Worm (Caenorhabditis elegans): ENCODE data around the gene K12H6.9.

The K12H6.9 gene

DNA sequence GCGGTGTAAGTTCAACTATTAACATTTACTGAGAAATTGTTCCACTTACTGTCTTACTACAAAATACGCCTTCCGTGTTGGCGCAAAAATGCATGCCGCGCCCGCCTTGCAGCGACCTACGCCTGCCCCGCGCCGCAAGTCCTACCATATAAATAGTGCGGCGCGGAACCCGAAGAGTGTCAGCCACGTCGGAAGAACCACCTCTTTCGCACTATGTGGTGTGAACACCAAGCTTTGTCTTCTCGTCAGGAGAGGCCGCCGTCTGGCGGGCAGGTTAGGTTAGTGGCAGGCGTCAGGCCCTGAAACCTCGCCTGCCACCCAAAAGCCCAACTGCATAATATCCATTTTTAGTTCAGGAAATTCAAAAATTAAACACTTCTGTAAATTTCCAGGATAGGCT is 41.2 kb downstream of the K12H6.9 start:
- TF ChIP-seq Y53G8AR.9 (GFP tag; conservative IDR thresholded peaks at IDR 0.05): no peak
- no peak for TF ChIP-seq athp-1 (tag; optimal IDR thresholded peaks at IDR 0.05)
- no peak for TF ChIP-seq lin-35 (GFP tag; optimal IDR thresholded peaks at IDR 0.05)
- no peak for TF ChIP-seq K11D2.4 (GFP tag; IDR thresholded peaks at IDR 0.05)
- TF ChIP-seq nhr-120 (GFP tag; IDR thresholded peaks at IDR 0.05): 0 out of 2 replicates have a peak, but pooled peaks have one; percentile 28
- TF ChIP-seq cebp-2 (GFP tag; IDR thresholded peaks at IDR 0.05): no peak
- TF ChIP-seq zfh-2 (GFP tag; conservative IDR thresholded peaks at IDR 0.05): peak; percentile 55; the same call in 1 of the 2 replicates

- no peak for TF ChIP-seq fkh-3 (tag; optimal IDR thresholded peaks at IDR 0.05)
- no peak for TF ChIP-seq nhr-80 (tag; optimal IDR thresholded peaks at IDR 0.05)
- TF ChIP-seq ztf-3 (GFP tag; optimal IDR thresholded peaks at IDR 0.05): no peak
- no peak for TF ChIP-seq akir-1 (GFP tag; optimal IDR thresholded peaks at IDR 0.05)
- TF ChIP-seq unc-130 (GFP tag; optimal IDR thresholded peaks at IDR 0.05): no peak
- no peak for TF ChIP-seq F10E7.11 (tag; optimal IDR thresholded peaks at IDR 0.05)
Measured at ce11 chrII:2866541-2867124, 42.4 kb downstream of the K12H6.9 start, which contains the start of the genes Y110A2AL.9 and Y110A2AL.3. Y110A2AL.9 (minus strand) TSS chrII:2866641. Y110A2AL.3 (plus strand) TSS chrII:2867074.

DNA sequence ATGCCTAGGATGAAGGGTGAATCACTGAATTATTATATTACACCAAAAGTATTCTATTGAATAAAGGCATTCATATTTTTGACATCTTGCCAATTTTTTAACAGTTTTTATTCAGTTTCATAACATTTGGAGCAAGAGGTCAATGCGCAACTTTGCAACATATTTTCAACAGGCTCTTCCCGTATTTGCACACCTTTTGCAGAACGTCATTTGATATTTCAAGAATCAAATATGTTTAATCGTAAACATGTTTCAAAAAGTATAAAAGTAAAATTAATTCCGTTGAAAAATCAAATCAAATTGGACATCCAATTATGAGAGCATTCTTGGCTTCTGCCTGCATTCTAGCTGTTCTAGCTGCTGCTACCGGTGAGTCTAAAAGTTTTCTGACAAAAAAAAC is 43.5 kb downstream of the K12H6.9 start, which contains the start of gene Y110A2AL.2:
Gene Y110A2AL.2, plus strand, starts transcription at position 301 of the 400 bp plus-strand sequence.
- TF ChIP-seq F22D6.2 (tag; optimal IDR thresholded peaks at IDR 0.05) (no peak), akir-1 (GFP tag; optimal IDR thresholded peaks at IDR 0.05) (no peak), mcd-1 (GFP tag; IDR thresholded peaks at IDR 0.05) (no peak), mel-28 (tag; optimal IDR thresholded peaks at IDR 0.05; ENCODE audit: borderline replicate concordance) (no peak), nhr-80 (tag; optimal IDR thresholded peaks at IDR 0.05) (no peak), nfya-1 (tag; optimal IDR thresholded peaks at IDR 0.05; ENCODE audit: borderline replicate concordance, insufficient read depth) (no peak), madf-8 (GFP tag; conservative IDR thresholded peaks at IDR 0.05) (no peak), tbx-9 (tag; optimal IDR thresholded peaks at IDR 0.05; ENCODE audit: borderline replicate concordance) (no peak), mes-4 (tag; optimal IDR thresholded peaks at IDR 0.05) (no peak), F33H1.4 (GFP tag; IDR thresholded peaks at IDR 0.05) (no peak), repo-1 (tag; optimal IDR thresholded peaks at IDR 0.05) (no peak), lsy-27 (tag; optimal IDR thresholded peaks at IDR 0.05; ENCODE audit: borderline replicate concordance, insufficient read depth) (no peak), nfyb-1 (GFP tag; IDR thresholded peaks at IDR 0.05) (no peak), ztf-18 (tag; optimal IDR thresholded peaks at IDR 0.05) (no peak), tbp1 (GFP tag; optimal IDR thresholded peaks at IDR 0.05) (no peak), egl-44 (GFP tag; IDR thresholded peaks at IDR 0.05) (no peak), F37B4.10 (GFP tag; IDR thresholded peaks at IDR 0.05) (no peak), ceh-40 (GFP tag; IDR thresholded peaks at IDR 0.05) (no peak), attf-5 (GFP tag; optimal IDR thresholded peaks at IDR 0.05) (no peak), B0035.1 (tag; optimal IDR thresholded peaks at IDR 0.05) (no peak)

DNA sequence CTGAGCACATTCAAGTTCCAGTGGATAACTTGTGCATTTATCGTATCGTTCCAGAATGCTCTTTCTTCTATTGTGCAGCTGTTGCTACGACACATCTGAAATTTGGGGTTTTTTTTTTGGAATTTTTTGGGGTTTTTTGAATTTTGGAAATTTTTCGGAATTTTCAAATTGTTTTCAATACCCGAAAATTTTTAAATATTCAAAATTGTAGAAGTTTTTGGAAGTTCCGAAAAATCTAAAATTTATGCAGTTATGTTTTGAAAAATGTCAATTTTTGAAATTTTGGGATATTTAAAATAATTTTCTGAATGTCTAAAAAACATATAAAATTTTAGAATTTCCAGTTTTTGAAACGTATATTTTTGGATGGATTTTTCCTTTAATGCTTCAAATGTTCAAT is 47.6 kb downstream of the K12H6.9 start, which contains the start of gene Y110A2AL.10:
Gene Y110A2AL.10, minus strand, starts transcription at position 101 of the 400 bp plus-strand sequence.
- TF ChIP-seq F57A8.1 (GFP tag; optimal IDR thresholded peaks at IDR 0.05): no peak
- no peak for TF ChIP-seq attf-3 (GFP tag; conservative IDR thresholded peaks at IDR 0.05)
- no peak for TF ChIP-seq nfya-2 (GFP tag; IDR thresholded peaks at IDR 0.05)
- TF ChIP-seq ztf-3 (GFP tag; optimal IDR thresholded peaks at IDR 0.05): no peak
- TF ChIP-seq hmg-1.2 (GFP tag; IDR thresholded peaks at IDR 0.05): no peak
- TF ChIP-seq madf-8 (GFP tag; conservative IDR thresholded peaks at IDR 0.05): no peak
- no peak for TF ChIP-seq hrde-1 (tag; optimal IDR thresholded peaks at IDR 0.05; ENCODE audit: borderline replicate concordance)
- TF ChIP-seq cebp-1 (GFP tag; IDR thresholded peaks at IDR 0.05): no peak
- no peak for TF ChIP-seq cebp-1 (tag; optimal IDR thresholded peaks at IDR 0.05)
- no peak for TF ChIP-seq pha-4 (tag; optimal IDR thresholded peaks at IDR 0.05)
